Worm (Caenorhabditis elegans): ENCODE measurements around the gene T05A7.12.
A peak's percentile ranks its signal among the peaks of the same experiment; 100 is the strongest.

The T05A7.12 gene

ce11 chrII:4663186-4663585, at the start of gene T05A7.12:
Gene T05A7.12 (minus strand): TSS chrII:4663286.
- TF ChIP-seq unc-62 (GFP tag; optimal IDR thresholded peaks at IDR 0.05) (no peak), ceh-100 (GFP tag; IDR thresholded peaks at IDR 0.05) (no peak)

ce11 chrII:4710813-4711212, 47.7 kb upstream of the T05A7.12 start:
- no peak for TF ChIP-seq K11D2.4 (GFP tag; IDR thresholded peaks at IDR 0.05)
- no peak for TF ChIP-seq Y67H2A.10 (GFP tag; conservative IDR thresholded peaks at IDR 0.05)
- no peak for TF ChIP-seq let-526 (GFP tag; IDR thresholded peaks at IDR 0.05)
- TF ChIP-seq F55B11.4 (tag; optimal IDR thresholded peaks at IDR 0.05; ENCODE audit: borderline replicate concordance, insufficient read depth): no peak
- no peak for TF ChIP-seq T07F8.4 (tag; optimal IDR thresholded peaks at IDR 0.05)
- TF ChIP-seq pbrm-1 (GFP tag; IDR thresholded peaks at IDR 0.05): no peak
- TF ChIP-seq snpc-4 (GFP tag; optimal IDR thresholded peaks at IDR 0.05): no peak
- TF ChIP-seq snpc-4 (tag; optimal IDR thresholded peaks at IDR 0.05): no peak
- TF ChIP-seq ztf-25 (GFP tag; IDR thresholded peaks at IDR 0.05): no peak
- TF ChIP-seq unc-62 (GFP tag; optimal IDR thresholded peaks at IDR 0.05): no peak
- no peak for TF ChIP-seq Y79H2A.3 (GFP tag; conservative IDR thresholded peaks at IDR 0.05)
- TF ChIP-seq tbx-9 (tag; optimal IDR thresholded peaks at IDR 0.05; ENCODE audit: borderline replicate concordance): no peak
- TF ChIP-seq B0261.1 (tag; optimal IDR thresholded peaks at IDR 0.05): no peak
- no peak for TF ChIP-seq hmg-20 (GFP tag; IDR thresholded peaks at IDR 0.05)
- no peak for TF ChIP-seq gei-17 (GFP tag; optimal IDR thresholded peaks at IDR 0.05)
- TF ChIP-seq attf-5 (GFP tag; optimal IDR thresholded peaks at IDR 0.05): no peak
- TF ChIP-seq snpc-1.1 (tag; optimal IDR thresholded peaks at IDR 0.05; ENCODE audit: insufficient read depth): no peak
- no peak for TF ChIP-seq B0035.1 (tag; optimal IDR thresholded peaks at IDR 0.05)
- TF ChIP-seq mcd-1 (GFP tag; IDR thresholded peaks at IDR 0.05): no peak
- TF ChIP-seq C06A6.2 (GFP tag; conservative IDR thresholded peaks at IDR 0.05): no peak
- TF ChIP-seq zfh-2 (GFP tag; conservative IDR thresholded peaks at IDR 0.05): no peak

- TF ChIP-seq him-1 (tag; optimal IDR thresholded peaks at IDR 0.05) (peak; percentile 5), nfya-2 (GFP tag; IDR thresholded peaks at IDR 0.05) (0 out of 2 replicates have a peak, but pooled peaks have one; percentile 31), F22D6.2 (tag; optimal IDR thresholded peaks at IDR 0.05) (no peak), mel-28 (tag; optimal IDR thresholded peaks at IDR 0.05; ENCODE audit: borderline replicate concordance) (no peak), madf-3 (GFP tag; IDR thresholded peaks at IDR 0.05) (peak; percentile 70; the same call in 1 of the 2 replicates), zfh-2 (GFP tag; conservative IDR thresholded peaks at IDR 0.05) (no peak), ztf-25 (GFP tag; IDR thresholded peaks at IDR 0.05) (no peak), hrde-1 (tag; optimal IDR thresholded peaks at IDR 0.05; ENCODE audit: borderline replicate concordance) (peak; percentile 77), lsl-1 (GFP tag; optimal IDR thresholded peaks at IDR 0.05) (no peak), nhr-120 (GFP tag; IDR thresholded peaks at IDR 0.05) (no peak), madf-6 (GFP tag; IDR thresholded peaks at IDR 0.05) (peak; percentile 40), let-607 (tag; optimal IDR thresholded peaks at IDR 0.05) (peak in 1 of 2 experiments; percentile 45), F10E7.11 (tag; optimal IDR thresholded peaks at IDR 0.05) (peak; percentile 45), F49E8.2 (tag; optimal IDR thresholded peaks at IDR 0.05; ENCODE audit: insufficient read depth) (peak; percentile 24), Y95B8A.8 (GFP tag; IDR thresholded peaks at IDR 0.05) (0 out of 2 replicates have a peak, but pooled peaks have one; percentile 8), akir-1 (GFP tag; optimal IDR thresholded peaks at IDR 0.05) (no peak), chd-7 (tag; optimal IDR thresholded peaks at IDR 0.05) (peak; percentile 49), repo-1 (tag; optimal IDR thresholded peaks at IDR 0.05) (peak; percentile 60), Y53G8AR.9 (GFP tag; conservative IDR thresholded peaks at IDR 0.05) (0 out of 2 replicates have a peak, but pooled peaks have one; percentile 61), lin-54 (GFP tag; optimal IDR thresholded peaks at IDR 0.05) (peak; percentile 43), lin-35 (GFP tag; optimal IDR thresholded peaks at IDR 0.05) (peak in 1 of 3 experiments; percentile 1), snpc-3.4 (tag; optimal IDR thresholded peaks at IDR 0.05) (peak; percentile 66), rec-8 (tag; optimal IDR thresholded peaks at IDR 0.05) (no peak), F52B5.7 (tag; optimal IDR thresholded peaks at IDR 0.05) (peak; percentile 16), athp-1 (tag; optimal IDR thresholded peaks at IDR 0.05) (peak; percentile 37)
These were observed 47.0 kb upstream of the T05A7.12 start, which contains the start of gene tag-151 for ce11 chrII:4710120-4710519. Gene tag-151 (plus strand): TSS chrII:4710277.
